Comparison of ENCODE assay signal across 1 fruit fly cellular context in the genomic region with DNA sequence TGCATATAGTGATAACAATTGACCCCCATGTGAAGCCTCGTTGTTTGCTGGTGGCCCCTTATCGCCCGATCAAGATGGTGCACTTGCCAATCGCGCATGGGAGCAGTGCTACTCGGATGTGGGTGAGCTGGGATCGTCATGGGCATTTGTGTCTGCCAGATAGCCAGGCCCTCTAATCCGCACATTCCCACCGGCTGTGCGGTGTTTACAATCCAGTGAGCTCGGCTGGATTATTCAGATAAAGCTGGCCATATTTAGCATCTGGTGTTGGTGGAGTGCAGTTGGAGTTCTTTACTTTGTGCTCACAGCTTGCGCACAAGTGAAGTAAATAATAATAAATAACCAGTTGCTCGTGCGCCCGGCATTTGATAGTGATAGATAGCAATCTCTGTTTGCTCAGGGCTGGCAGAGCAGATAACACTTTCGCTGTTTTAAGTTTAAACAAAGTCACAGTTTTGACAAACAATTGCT.
TF ChIP-seq lines count a peak whose summit lies in the region.

No protein-coding gene starts in this region.

TF ChIP-seq in whole organism, embryonic, 481 proteins besides CTCF, POLR2A, EP300 and RAD21 (continued from another document):
- TF ChIP-seq CG10959 (GFP tag; IDR thresholded peaks at IDR 0.05; lab: Robert Waterston, UW) (0 out of 2 replicates have a peak, but pooled peaks have one; percentile 12), CG8924 (tag; optimal IDR thresholded peaks at IDR 0.05; lab: Kevin White, UChicago) (peak; percentile 40), emc (GFP tag; optimal IDR thresholded peaks at IDR 0.05; lab: Kevin White, UChicago) (no peak), sisA (GFP tag; IDR thresholded peaks at IDR 0.05; lab: Robert Waterston, UW) (no peak), vvl (GFP tag; IDR thresholded peaks at IDR 0.05; lab: Robert Waterston, UW) (0 out of 2 replicates have a peak, but pooled peaks have one; percentile 39), CG10979 (tag; optimal IDR thresholded peaks at IDR 0.05; lab: Kevin White, UChicago) (peak; percentile 30), CG3995 (GFP tag; optimal IDR thresholded peaks at IDR 0.05; lab: Kevin White, UChicago) (peak; percentile 93), sr (GFP tag; IDR thresholded peaks at IDR 0.05; lab: Robert Waterston, UW) (0 out of 3 replicates have a peak, but pooled peaks have one; percentile 32)
